Worm (Caenorhabditis elegans): ENCODE results near the gene H06H21.11.

H06H21.11 gene

ce11 chrIV:4799114-4799513 is 8.0 kb downstream of the H06H21.11 start, which contains the start of gene eor-1:
Gene eor-1, minus strand, starts transcription at chrIV:4799178.
- TF ChIP-seq unc-30 (tag; optimal IDR thresholded peaks at IDR 0.05) (no peak), dsc-1 (tag; optimal IDR thresholded peaks at IDR 0.05) (peak; percentile 26), nhr-28 (tag; optimal IDR thresholded peaks at IDR 0.05) (no peak), xbp-1 (tag; optimal IDR thresholded peaks at IDR 0.05) (peak; percentile 41), pax-3 (tag; optimal IDR thresholded peaks at IDR 0.05) (no peak), pag-3 (tag; optimal IDR thresholded peaks at IDR 0.05; ENCODE audit: borderline replicate concordance, insufficient read depth) (no peak), nhr-237 (tag; optimal IDR thresholded peaks at IDR 0.05) (no peak), efl-3 (GFP tag; optimal IDR thresholded peaks at IDR 0.05) (no peak), ceh-8 (GFP tag; optimal IDR thresholded peaks at IDR 0.05) (no peak), C34B4.2 (tag; optimal IDR thresholded peaks at IDR 0.05) (no peak), ceh-88 (GFP tag; IDR thresholded peaks at IDR 0.05) (no peak), unc-130 (tag; optimal IDR thresholded peaks at IDR 0.05) (no peak), nhr-47 (tag; optimal IDR thresholded peaks at IDR 0.05) (no peak), F16B12.6 (tag; optimal IDR thresholded peaks at IDR 0.05) (peak; percentile 14), snu-23 (GFP tag; optimal IDR thresholded peaks at IDR 0.05) (peak; percentile 62), fkh-10 (GFP tag; optimal IDR thresholded peaks at IDR 0.05) (no peak), C16A3.4 (tag; optimal IDR thresholded peaks at IDR 0.05) (peak; percentile 32), mdl-1 (tag; optimal IDR thresholded peaks at IDR 0.05) (no peak), unc-98 (GFP tag; IDR thresholded peaks at IDR 0.05) (no peak), aha-1 (tag; optimal IDR thresholded peaks at IDR 0.05) (no peak), blmp-1 (tag; optimal IDR thresholded peaks at IDR 0.05) (no peak), zag-1 (tag; optimal IDR thresholded peaks at IDR 0.05) (no peak), nhr-76 (tag; optimal IDR thresholded peaks at IDR 0.05) (no peak), swsn-7 (tag; optimal IDR thresholded peaks at IDR 0.05) (peak; percentile 13), elt-2 (tag; optimal IDR thresholded peaks at IDR 0.05) (no peak), mef-2 (tag; optimal IDR thresholded peaks at IDR 0.05) (no peak), unc-62 (GFP tag; optimal IDR thresholded peaks at IDR 0.05) (no peak), hpl-2 (GFP tag; optimal IDR thresholded peaks at IDR 0.05) (no peak), rnt-1 (tag; optimal IDR thresholded peaks at IDR 0.05) (peak; percentile 17), irx-1 (tag; optimal IDR thresholded peaks at IDR 0.05) (no peak), nhr-20 (tag; optimal IDR thresholded peaks at IDR 0.05) (peak; percentile 41), lir-3 (tag; optimal IDR thresholded peaks at IDR 0.05; ENCODE audit: poor library complexity) (peak; percentile 16), ama-1 (optimal IDR thresholded peaks at IDR 0.05) (no peak), nhr-19 (GFP tag; conservative IDR thresholded peaks at IDR 0.05) (0 out of 2 replicates have a peak, but pooled peaks have one; percentile 2), hlh-4 (tag; optimal IDR thresholded peaks at IDR 0.05) (no peak), lin-15B (tag; optimal IDR thresholded peaks at IDR 0.05) (peak; percentile 30), ceh-63 (GFP tag; optimal IDR thresholded peaks at IDR 0.05) (no peak), jun-1 (tag; optimal IDR thresholded peaks at IDR 0.05) (no peak), aly-2 (tag; optimal IDR thresholded peaks at IDR 0.05) (peak; percentile 3), ceh-82 (tag; optimal IDR thresholded peaks at IDR 0.05) (no peak), nhr-85 (tag) (peak; percentile 67), ztf-4 (tag; optimal IDR thresholded peaks at IDR 0.05) (no peak), fkh-4 (tag; optimal IDR thresholded peaks at IDR 0.05; ENCODE audit: borderline replicate concordance) (no peak), vab-15 (tag; optimal IDR thresholded peaks at IDR 0.05) (no peak), nhr-77 (tag; optimal IDR thresholded peaks at IDR 0.05) (no peak), elt-3 (tag; optimal IDR thresholded peaks at IDR 0.05) (no peak), alr-1 (tag; optimal IDR thresholded peaks at IDR 0.05; ENCODE audit: borderline replicate concordance) (no peak), sox-4 (tag; optimal IDR thresholded peaks at IDR 0.05) (no peak), lin-35 (GFP tag; optimal IDR thresholded peaks at IDR 0.05) (peak; percentile 59 to 67), nhr-11 (tag; optimal IDR thresholded peaks at IDR 0.05) (no peak), fkh-8 (tag; optimal IDR thresholded peaks at IDR 0.05) (no peak), tbx-2 (tag; optimal IDR thresholded peaks at IDR 0.05) (peak; percentile 26), grh-1 (GFP tag; IDR thresholded peaks at IDR 0.05) (no peak), fos-1 (tag; optimal IDR thresholded peaks at IDR 0.05) (no peak), isw-1 (GFP tag; IDR thresholded peaks at IDR 0.05) (no peak)
